Worm (Caenorhabditis elegans) whole organism, dauer: ENCODE measurements around the gene set-31.

Source experiments
- unc-62 ChIP-seq: sonication (generic microtip); optimal IDR thresholded peaks from 2 replicates; lab custom pipeline; 2017; ENCODE audit warnings: missing biosample characterization, missing genetic modification reagents, missing genetic modification characterization

Gene set-31

DNA sequence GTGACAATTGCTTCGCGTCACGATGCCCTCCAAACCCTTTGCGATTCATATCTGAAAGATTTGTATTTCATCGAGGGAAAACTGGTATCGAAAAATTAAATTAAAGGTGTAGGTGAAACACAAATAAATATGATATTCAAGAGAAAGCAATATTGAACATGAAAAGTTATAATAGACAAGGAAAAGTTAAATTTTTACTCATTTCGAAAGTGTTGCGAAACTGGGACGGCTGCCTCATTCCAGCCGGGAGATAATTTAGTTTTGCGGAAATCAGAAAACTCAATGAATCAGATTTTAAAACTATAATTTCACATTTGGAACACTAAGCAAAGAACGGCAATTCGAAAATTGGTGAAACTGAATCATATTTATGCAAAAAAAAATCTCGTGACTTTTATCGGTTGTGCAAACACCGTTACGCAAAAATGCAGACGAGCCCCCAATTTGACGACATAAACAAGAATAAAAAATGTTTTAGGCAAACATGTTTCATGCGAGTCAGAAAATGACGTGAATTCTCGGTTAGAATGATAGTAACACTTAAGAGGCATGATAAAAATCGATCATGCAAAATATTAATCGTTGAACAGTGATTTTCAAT, 2.6 kb upstream of the set-31 start, which contains the start of the genes nxf-1 and C15H11.11:
Gene nxf-1, minus strand, starts transcription at position 51 of the 601 bp plus-strand sequence.
Gene C15H11.11, plus strand, starts transcription at position 536 of the 601 bp plus-strand sequence.
- TF ChIP-seq unc-62 (GFP tag; lab: Kevin White, UChicago) = no peak

DNA sequence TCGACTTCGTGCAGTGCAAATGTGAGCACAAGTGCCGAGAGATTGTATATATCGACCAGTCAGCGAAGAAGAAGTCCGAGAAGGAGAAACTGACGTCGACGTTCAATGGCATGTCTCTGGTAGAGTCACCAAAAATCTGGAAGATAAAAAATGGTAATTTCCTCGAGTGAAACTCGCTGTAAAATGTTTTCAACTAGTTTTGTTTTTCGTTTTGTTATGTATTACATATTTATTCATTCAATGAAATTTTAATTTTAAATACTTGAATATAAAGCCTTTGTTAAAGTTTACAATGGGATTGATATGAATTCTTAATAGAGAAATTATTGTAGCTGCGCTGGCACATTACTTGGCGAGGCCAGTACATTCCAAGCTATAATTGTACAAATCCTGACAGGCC, 2.2 kb downstream of the set-31 start:
- no peak for TF ChIP-seq unc-62 (GFP tag; lab: Kevin White, UChicago)

- no peak for TF ChIP-seq unc-62 (GFP tag; lab: Kevin White, UChicago)
Observed at ce11 chrV:14421325-14421724, 3.6 kb downstream of the set-31 start, which contains the start of gene dhs-22. TSS of gene dhs-22 (minus strand) at chrV:14421440.

ce11 chrV:14422317-14422716, 4.6 kb downstream of the set-31 start, which contains the start of gene pas-1:
TSS of gene pas-1 (minus strand) at chrV:14422618.
- no peak for TF ChIP-seq unc-62 (GFP tag; lab: Kevin White, UChicago)

- TF ChIP-seq unc-62 (GFP tag; lab: Kevin White, UChicago) = no peak
Observed at ce11 chrV:14423268-14423667, 5.6 kb downstream of the set-31 start, which contains the start of gene rpoa-12. TSS of gene rpoa-12 (minus strand) at chrV:14423304.

DNA sequence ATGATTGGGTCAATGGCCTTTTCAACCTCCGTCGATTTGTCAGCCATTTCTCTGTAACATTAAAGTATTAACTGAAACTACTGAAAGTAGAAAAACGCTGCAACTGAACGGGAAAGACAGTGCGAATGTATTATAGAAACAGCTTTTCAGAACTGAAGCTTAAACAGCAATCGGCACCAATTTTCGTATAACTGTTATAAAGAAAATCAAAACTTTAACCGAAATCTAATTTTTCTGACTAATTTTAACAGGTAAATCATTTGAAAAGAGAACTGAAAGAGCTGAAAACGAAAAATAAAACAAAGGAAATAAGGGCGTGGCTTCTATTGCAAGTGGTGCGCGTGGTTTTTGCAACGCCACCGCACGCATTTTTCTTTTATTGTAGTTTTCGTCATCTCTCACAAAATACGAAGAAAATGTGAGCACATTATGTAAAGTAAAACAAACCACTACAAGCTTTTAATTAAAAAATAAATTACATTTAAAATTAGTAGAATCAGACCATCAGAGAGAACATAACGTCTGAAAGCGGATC, 7.3 kb downstream of the set-31 start, which contains the start of gene rrsr-1:
Gene rrsr-1, minus strand, starts transcription at position 51 of the 535 bp plus-strand sequence.
- no peak for TF ChIP-seq unc-62 (GFP tag; lab: Kevin White, UChicago)

- TF ChIP-seq unc-62 (GFP tag; lab: Kevin White, UChicago) = no peak
Observed at ce11 chrV:14426013-14426412, 8.3 kb downstream of the set-31 start.

- TF ChIP-seq unc-62 (GFP tag; lab: Kevin White, UChicago) = no peak
Observed at ce11 chrV:14427069-14427825, 9.5 kb downstream of the set-31 start.

ce11 chrV:14428865-14429264, 11.2 kb downstream of the set-31 start, which contains the start of gene F23B12.1:
TSS of gene F23B12.1 (plus strand) at chrV:14429165.
- no peak for TF ChIP-seq unc-62 (GFP tag; lab: Kevin White, UChicago)

DNA sequence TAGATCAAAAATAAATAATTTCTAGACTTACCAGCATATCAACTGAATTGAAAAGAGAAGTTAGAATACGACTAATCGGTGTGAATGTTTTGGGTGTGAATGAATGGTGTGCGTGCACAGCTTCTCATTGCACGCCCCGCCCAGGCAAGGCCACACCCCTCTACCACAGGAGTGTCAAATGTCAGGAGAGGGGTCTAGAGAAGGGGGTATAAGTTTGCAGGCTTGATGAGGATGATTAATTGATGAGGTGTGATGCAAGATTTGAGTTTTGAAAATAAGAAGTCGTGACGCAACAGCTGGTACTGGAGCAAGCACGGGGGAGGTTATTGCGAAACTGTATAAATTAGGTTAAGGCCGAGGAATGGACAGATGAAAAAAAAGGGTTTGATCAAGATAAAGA, 14.6 kb downstream of the set-31 start, which contains the start of gene egl-1:
Gene egl-1, minus strand, starts transcription at position 101 of the 400 bp plus-strand sequence.
- no peak for TF ChIP-seq unc-62 (GFP tag; lab: Kevin White, UChicago)

ce11 chrV:14433584-14433983, 15.9 kb downstream of the set-31 start:
- TF ChIP-seq unc-62 (GFP tag; lab: Kevin White, UChicago) = no peak

DNA sequence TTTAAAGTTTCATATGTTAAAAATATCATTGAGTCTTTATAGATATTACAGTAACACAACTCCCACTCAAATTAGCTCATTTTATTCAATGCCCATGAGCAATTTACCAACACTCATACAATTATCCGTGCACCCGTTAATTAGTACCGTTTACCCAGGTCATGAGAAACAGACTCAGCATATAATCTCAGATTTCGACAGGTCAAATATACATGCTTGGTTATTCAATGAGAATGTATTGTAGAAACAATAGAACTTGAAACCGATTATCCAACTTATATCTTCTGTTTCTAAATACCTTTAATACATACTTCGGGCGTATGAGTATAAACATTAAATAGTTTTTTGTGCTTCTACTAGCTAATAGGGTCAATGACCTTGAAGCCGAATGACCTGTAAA, 18.5 kb downstream of the set-31 start:
- TF ChIP-seq unc-62 (GFP tag; lab: Kevin White, UChicago) = no peak

DNA sequence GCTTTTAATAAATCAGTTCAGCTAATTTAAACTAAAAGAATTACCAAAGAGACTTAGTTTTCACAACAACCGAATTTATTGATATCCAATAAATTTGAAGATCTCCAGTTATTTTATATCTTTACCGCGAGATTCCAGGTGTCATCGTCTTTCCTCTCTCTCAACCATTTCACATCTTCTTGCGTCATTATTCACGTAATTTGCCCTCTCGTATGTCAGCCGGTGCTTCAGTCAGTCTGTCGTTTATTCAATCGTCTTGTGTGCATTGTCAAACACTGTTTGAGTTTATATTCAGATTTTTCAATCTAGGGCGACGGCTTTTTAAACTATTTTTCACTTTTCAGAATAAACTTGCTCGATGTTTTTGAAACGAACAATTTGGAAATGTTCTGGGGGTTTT, 19.7 kb downstream of the set-31 start:
- TF ChIP-seq unc-62 (GFP tag; lab: Kevin White, UChicago) = no peak

DNA sequence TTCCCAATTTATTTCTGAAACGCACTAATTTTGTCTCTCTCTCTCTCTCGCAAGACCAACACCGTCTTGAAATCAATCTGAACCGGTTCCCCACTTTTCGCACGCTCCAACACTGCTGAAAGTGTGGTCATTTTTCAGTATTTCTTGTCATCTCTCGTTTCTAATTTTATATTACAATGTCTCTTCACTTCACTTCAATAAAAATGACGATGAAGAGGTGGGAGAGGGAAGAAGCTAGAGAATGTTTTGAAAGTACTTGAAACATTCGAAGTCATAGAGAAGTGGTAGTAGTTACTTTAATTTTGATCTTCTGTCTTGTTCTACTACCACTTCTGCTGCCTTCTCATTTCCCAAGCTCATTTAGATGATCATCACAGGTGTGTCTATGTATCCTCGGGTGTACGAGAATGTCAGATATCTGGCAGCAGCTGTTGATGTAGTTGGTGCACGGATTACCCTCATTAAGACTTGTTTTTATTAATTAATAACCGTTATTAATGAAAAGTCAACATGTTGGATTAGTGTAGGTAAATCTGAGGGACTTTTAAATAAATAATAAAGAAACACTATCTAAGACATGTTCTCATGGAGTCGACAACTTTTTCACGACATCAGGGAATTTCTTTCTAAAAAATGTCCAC, 20.5 kb downstream of the set-31 start:
- no peak for TF ChIP-seq unc-62 (GFP tag; lab: Kevin White, UChicago)

DNA sequence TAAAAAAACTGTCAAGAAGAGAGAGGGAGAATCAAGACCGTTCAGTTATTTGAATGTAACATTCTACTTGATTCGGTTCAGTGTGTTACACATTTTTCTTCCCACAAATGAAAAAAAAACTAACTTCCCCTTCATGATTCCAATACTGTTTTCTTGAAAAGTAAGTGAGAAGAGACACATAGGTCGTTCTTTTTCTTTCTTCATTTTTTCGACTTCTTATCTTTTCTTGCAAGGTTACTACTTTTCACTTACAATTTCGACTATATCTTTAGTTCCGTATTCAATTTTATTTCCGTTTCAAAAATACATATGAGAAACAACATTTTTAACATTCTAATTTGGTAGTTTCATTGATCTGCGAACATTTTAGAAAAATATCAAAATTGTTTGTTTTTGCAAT, 21.5 kb downstream of the set-31 start:
- TF ChIP-seq unc-62 (GFP tag; lab: Kevin White, UChicago) = no peak

DNA sequence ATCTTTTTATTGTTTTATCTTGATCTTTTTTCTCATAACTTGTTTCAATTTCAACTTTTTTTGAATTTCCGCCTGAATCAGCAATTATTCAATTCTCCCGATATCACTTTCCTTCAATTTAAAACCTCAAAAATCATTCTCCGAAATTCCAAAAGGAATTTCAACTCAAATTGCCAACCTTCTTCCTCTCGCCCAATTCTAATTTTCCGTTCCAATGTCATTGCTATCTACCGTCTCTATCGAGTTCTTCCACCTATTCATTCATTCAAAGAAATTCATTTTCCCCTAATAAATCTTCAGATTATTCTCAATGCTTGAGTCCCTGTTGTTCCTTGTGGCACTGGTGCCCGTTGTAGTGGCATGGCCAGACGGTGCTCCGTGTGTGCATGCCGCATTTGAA, 23.1 kb downstream of the set-31 start, which contains the start of gene F23B12.4:
Gene F23B12.4, plus strand, starts transcription at position 301 of the 400 bp plus-strand sequence.
- TF ChIP-seq unc-62 (GFP tag; lab: Kevin White, UChicago) = no peak
